Fruit fly (Drosophila melanogaster) whole organism, embryonic: ENCODE results near the gene HP1e.

Experiments
- B-H2 ChIP-seq: fragments of 200-800 bp; sonication (Bioruptor generic); optimal IDR thresholded peaks from 2 replicates; lab custom pipeline; 2018; ENCODE audit warnings: missing biosample characterization, mild to moderate bottlenecking, missing genetic modification characterization
- CG1024 ChIP-seq: fragments of 200-800 bp; sonication (Bioruptor generic); IDR thresholded peaks from 2 replicates; pipeline ENCODE4 v1.3.6; 2022; ENCODE audit warnings: missing biosample characterization, missing genetic modification characterization
- CG10959 ChIP-seq: fragments of 200-800 bp; sonication (Bioruptor generic); IDR thresholded peaks from 2 replicates; pipeline ENCODE4 v1.3.6; 2022; ENCODE audit warnings: missing biosample characterization, missing genetic modification characterization
- CG11093 ChIP-seq: fragments of 200-800 bp; sonication (Bioruptor generic); IDR thresholded peaks from 3 replicates; pipeline ENCODE4 v1.3.6; 2022; ENCODE audit warnings: missing biosample characterization, missing genetic modification characterization
- CG11398 ChIP-seq: fragments of 200-800 bp; sonication (Bioruptor generic); optimal IDR thresholded peaks from 2 replicates; lab custom pipeline; 2016; ENCODE audit warnings: missing biosample characterization, missing genetic modification characterization
- CG12299 ChIP-seq: fragments of 200-800 bp; sonication (Bioruptor generic); optimal IDR thresholded peaks from 2 replicates; lab custom pipeline; 2018; ENCODE audit warnings: missing biosample characterization, mild to moderate bottlenecking, missing genetic modification characterization
- CG12659 ChIP-seq: fragments of 200-800 bp; sonication (Bioruptor generic); optimal IDR thresholded peaks from 3 replicates; lab custom pipeline; 2017; ENCODE audit warnings: mild to moderate bottlenecking, missing biosample characterization, missing genetic modification reagents, missing genetic modification characterization
- CG13894 ChIP-seq: fragments of 200-800 bp; sonication (Bioruptor generic); optimal IDR thresholded peaks from 3 replicates; lab custom pipeline; 2018; ENCODE audit warnings: missing biosample characterization, mild to moderate bottlenecking, missing genetic modification characterization, moderate library complexity
- CG17186 ChIP-seq: fragments of 200-800 bp; sonication (Bioruptor generic); optimal IDR thresholded peaks from 3 replicates; lab custom pipeline; 2017; ENCODE audit warnings: missing biosample characterization, missing genetic modification reagents, missing genetic modification characterization
- CG2712 ChIP-seq: fragments of 200-800 bp; optimal IDR thresholded peaks from 3 replicates; lab custom pipeline; 2019; ENCODE audit warnings: missing biosample characterization, mild to moderate bottlenecking, missing genetic modification characterization, moderate library complexity
- CG31224 ChIP-seq: fragments of 200-800 bp; sonication (Bioruptor generic); IDR thresholded peaks from 2 replicates; pipeline ENCODE4 v1.3.6; 2022; ENCODE audit warnings: missing biosample characterization, missing genetic modification characterization
- CG32767 ChIP-seq: fragments of 200-800 bp; sonication (Bioruptor generic); IDR thresholded peaks from 2 replicates; pipeline ENCODE4 v1.3.6; 2022; ENCODE audit warnings: missing biosample characterization, missing genetic modification characterization
- CG32772 ChIP-seq: fragments of 200-800 bp; sonication (Bioruptor generic); IDR thresholded peaks from 2 replicates; pipeline ENCODE4 v1.3.6; 2022; ENCODE audit warnings: missing biosample characterization, missing genetic modification characterization
- CG3281 ChIP-seq: fragments of 200-800 bp; sonication (Bioruptor generic); optimal IDR thresholded peaks from 3 replicates; lab custom pipeline; 2017; ENCODE audit warnings: missing biosample characterization, mild to moderate bottlenecking, missing genetic modification characterization
- CG33557 ChIP-seq: fragments of 200-800 bp; sonication (Bioruptor generic); optimal IDR thresholded peaks from 2 replicates; lab custom pipeline; 2019; ENCODE audit warnings: missing biosample characterization, mild to moderate bottlenecking, missing genetic modification characterization, moderate library complexity
- CG3995 ChIP-seq: fragments of 200-800 bp; sonication (Bioruptor generic); optimal IDR thresholded peaks from 3 replicates; lab custom pipeline; 2016; ENCODE audit warnings: missing biosample characterization, missing genetic modification characterization
- CG6854 ChIP-seq: fragments of 200-800 bp; sonication (Bioruptor generic); optimal IDR thresholded peaks from 3 replicates; lab custom pipeline; 2017; ENCODE audit warnings: missing biosample characterization, mild to moderate bottlenecking, missing genetic modification characterization
- CG8478 ChIP-seq: fragments of >200 bp; optimal IDR thresholded peaks from 2 replicates; lab custom pipeline; 2018
- Drgx ChIP-seq: fragments of 200-800 bp; sonication (Bioruptor generic); IDR thresholded peaks from 2 replicates; pipeline ENCODE4 v1.3.6; 2022; ENCODE audit warnings: missing biosample characterization, missing genetic modification characterization
- HHEX ChIP-seq: fragments of 200-800 bp; sonication (Bioruptor generic); optimal IDR thresholded peaks from 3 replicates; lab custom pipeline; 2017; ENCODE audit warnings: missing biosample characterization, mild to moderate bottlenecking, missing genetic modification characterization, missing genetic modification reagents
- Jarid2 ChIP-seq: fragments of 200-800 bp; sonication (Bioruptor generic); optimal IDR thresholded peaks from 3 replicates; lab custom pipeline; 2017; ENCODE audit warnings: mild to moderate bottlenecking, missing biosample characterization, missing genetic modification reagents, missing genetic modification characterization
- MESR4 ChIP-seq: fragments of 200-800 bp; sonication (Bioruptor generic); optimal IDR thresholded peaks from 2 replicates; lab custom pipeline; 2018; ENCODE audit warnings: missing biosample characterization, mild to moderate bottlenecking, missing genetic modification characterization, moderate library complexity
- Myb ChIP-seq: fragments of 200-800 bp; sonication (Bioruptor generic); optimal IDR thresholded peaks from 2 replicates; lab custom pipeline; 2016; ENCODE audit warnings: missing biosample characterization, missing genetic modification characterization
- NC2β ChIP-seq: fragments of 200-800 bp; sonication (Bioruptor generic); optimal IDR thresholded peaks from 2 replicates; lab custom pipeline; 2016; ENCODE audit warnings: missing biosample characterization, missing genetic modification characterization
- NFAT ChIP-seq: fragments of 200-800 bp; sonication (Bioruptor generic); IDR thresholded peaks from 2 replicates; pipeline ENCODE4 v1.3.6; 2022; ENCODE audit warnings: missing biosample characterization, missing genetic modification characterization
- Ssrp ChIP-seq: fragments of 200-800 bp; sonication (Bioruptor generic); optimal IDR thresholded peaks from 2 replicates; lab custom pipeline; 2018; ENCODE audit warnings: missing biosample characterization, mild to moderate bottlenecking, missing genetic modification characterization, moderate library complexity
- ab ChIP-seq: fragments of 200-800 bp; sonication (Bioruptor generic); optimal IDR thresholded peaks from 2 replicates; lab custom pipeline; 2016; ENCODE audit warnings: missing biosample characterization, missing genetic modification characterization
- amos ChIP-seq: fragments of 200-800 bp; sonication (Bioruptor generic); IDR thresholded peaks from 2 replicates; pipeline ENCODE4 v1.3.6; 2022; ENCODE audit warnings: missing biosample characterization, missing genetic modification characterization; ENCODE audit not compliant: partially characterized antibody
- ash1 ChIP-seq: fragments of 200-800 bp; sonication (Bioruptor generic); optimal IDR thresholded peaks from 2 replicates; lab custom pipeline; 2018; ENCODE audit warnings: missing biosample characterization, mild to moderate bottlenecking, missing genetic modification characterization
- bowl ChIP-seq: fragments of 200-800 bp; sonication (Bioruptor generic); IDR thresholded peaks from 2 replicates; pipeline ENCODE4 v1.3.6; 2022; ENCODE audit warnings: missing biosample characterization, missing genetic modification characterization
- cad ChIP-seq: fragments of >200 bp; optimal IDR thresholded peaks from 2 replicates; lab custom pipeline; 2017; ENCODE audit warnings: missing biosample characterization, missing genetic modification characterization
- cas ChIP-seq: fragments of 200-800 bp; sonication (Bioruptor generic); IDR thresholded peaks from 2 replicates; pipeline ENCODE4 v1.3.6; 2022; ENCODE audit warnings: missing biosample characterization, missing genetic modification characterization
- cg ChIP-seq: fragments of 200-800 bp; sonication (Bioruptor generic); optimal IDR thresholded peaks from 3 replicates; lab custom pipeline; 2019; ENCODE audit warnings: missing biosample characterization, mild to moderate bottlenecking, missing genetic modification characterization, moderate library complexity
- cwo ChIP-seq: fragments of 200-800 bp; sonication (Bioruptor generic); optimal IDR thresholded peaks from 3 replicates; lab custom pipeline; 2017; ENCODE audit warnings: missing biosample characterization, missing genetic modification characterization, mild to moderate bottlenecking, moderate library complexity, missing genetic modification reagents
- dysf ChIP-seq: fragments of 200-800 bp; sonication (Bioruptor generic); IDR thresholded peaks from 3 replicates; pipeline ENCODE4 v1.3.6; 2022; ENCODE audit warnings: missing biosample characterization, missing genetic modification characterization
- eyg ChIP-seq: fragments of 200-800 bp; sonication (Bioruptor generic); optimal IDR thresholded peaks from 3 replicates; lab custom pipeline; 2016; ENCODE audit warnings: missing biosample characterization, missing genetic modification characterization
- gt ChIP-seq: fragments of 200-800 bp; sonication (Bioruptor generic); IDR thresholded peaks from 2 replicates; pipeline ENCODE4 v1.3.6; 2022; ENCODE audit warnings: missing biosample characterization, missing genetic modification characterization
- h ChIP-seq: fragments of >200 bp; optimal IDR thresholded peaks from 2 replicates; lab custom pipeline; 2017
- hkb ChIP-seq, 2 experiments: fragments of 200-800 bp in 1 of 2; fragments of >200 bp in 1 of 2; sonication (Bioruptor generic) in 1 of 2; IDR thresholded peaks in 1 of 2; optimal IDR thresholded peaks in 1 of 2; 2 replicates each; pipeline versions ENCODE4 v1.3.6 to Lab custom; 2017 to 2022; ENCODE audit warnings: missing biosample characterization in 1 of 2, missing genetic modification characterization in 1 of 2
- kay ChIP-seq: fragments of 200-800 bp; sonication (Bioruptor generic); optimal IDR thresholded peaks from 2 replicates; lab custom pipeline; 2016; ENCODE audit warnings: missing biosample characterization, missing genetic modification characterization
- lbe ChIP-seq: fragments of 200-800 bp; sonication (Bioruptor generic); optimal IDR thresholded peaks from 2 replicates; lab custom pipeline; 2016; ENCODE audit warnings: missing biosample characterization, mild to moderate bottlenecking, missing genetic modification characterization
- luna ChIP-seq: fragments of 200-800 bp; sonication (Bioruptor generic); optimal IDR thresholded peaks from 2 replicates; lab custom pipeline; 2016; ENCODE audit warnings: missing biosample characterization, missing genetic modification characterization
- mam ChIP-seq: fragments of 200-800 bp; sonication (Bioruptor generic); optimal IDR thresholded peaks from 3 replicates; lab custom pipeline; 2016; ENCODE audit warnings: missing biosample characterization, missing genetic modification characterization
- nerfin-2 ChIP-seq: fragments of 200-800 bp; sonication (Bioruptor generic); IDR thresholded peaks from 2 replicates; pipeline ENCODE4 v1.3.6; 2022; ENCODE audit warnings: missing biosample characterization, missing genetic modification characterization; ENCODE audit not compliant: partially characterized antibody
- nmo ChIP-seq: fragments of 200-800 bp; sonication (Bioruptor generic); optimal IDR thresholded peaks from 2 replicates; lab custom pipeline; 2018; ENCODE audit warnings: missing biosample characterization, mild to moderate bottlenecking, missing genetic modification characterization, moderate library complexity
- psq ChIP-seq: fragments of 200-800 bp; sonication (Bioruptor generic); optimal IDR thresholded peaks from 2 replicates; lab custom pipeline; 2017; ENCODE audit warnings: missing biosample characterization, missing genetic modification characterization
- scrt ChIP-seq: fragments of 200-800 bp; sonication (Bioruptor generic); optimal IDR thresholded peaks from 2 replicates; lab custom pipeline; 2018; ENCODE audit warnings: missing biosample characterization, mild to moderate bottlenecking, missing genetic modification characterization, moderate library complexity
- sim ChIP-seq: fragments of 200-800 bp; sonication (Bioruptor generic); IDR thresholded peaks from 2 replicates; pipeline ENCODE4 v1.3.6; 2022; ENCODE audit warnings: missing biosample characterization, missing genetic modification characterization
- zen2 ChIP-seq: fragments of 200-800 bp; sonication (Bioruptor generic); IDR thresholded peaks from 3 replicates; pipeline ENCODE4 v1.3.6; 2022; ENCODE audit warnings: missing biosample characterization, missing genetic modification characterization; ENCODE audit not compliant: partially characterized antibody

The HP1e gene

DNA sequence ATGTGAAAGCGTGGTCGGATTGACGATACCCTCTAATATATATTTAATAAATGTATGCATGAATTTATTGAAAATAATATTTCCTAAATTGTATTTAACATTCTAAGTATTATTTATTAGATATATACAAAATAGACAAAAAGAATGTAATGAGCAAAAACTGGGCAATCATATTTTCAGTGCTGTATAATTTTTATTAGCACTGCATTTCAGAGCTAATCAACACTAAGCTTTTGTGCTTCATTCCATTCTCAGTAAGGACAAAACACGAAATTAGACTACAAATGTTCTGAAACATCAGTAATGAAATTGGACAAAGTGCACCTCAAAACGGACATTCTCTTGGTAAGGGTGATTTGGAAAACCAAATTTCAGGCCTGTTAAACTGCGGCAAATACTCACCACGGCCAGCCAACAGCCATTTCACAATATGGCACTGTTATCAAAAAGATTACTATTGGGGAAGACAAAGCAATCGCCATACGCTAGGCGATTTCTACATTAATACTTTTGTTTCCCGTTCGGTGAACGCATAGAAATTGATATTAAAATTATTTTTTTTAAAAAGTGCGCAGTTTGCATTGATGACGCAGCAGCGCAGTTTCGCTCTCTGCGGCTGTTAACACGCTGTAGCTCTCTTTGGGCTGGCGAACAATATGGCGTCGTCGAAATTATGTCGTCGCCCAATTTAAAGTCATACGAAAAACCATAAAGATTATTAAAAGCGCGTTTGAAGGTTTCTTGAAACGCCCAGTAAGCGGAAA lies 19.0 kb downstream of the HP1e start (continued):
- TF ChIP-seq sim (GFP tag; lab: Robert Waterston, UW) (no peak), kay (GFP tag; lab: Kevin White, UChicago) (peak; percentile 50), h (lab: Kevin White, UChicago) (no peak), CG12299 (tag; lab: Kevin White, UChicago) (peak; percentile 77), luna (GFP tag; lab: Kevin White, UChicago) (peak; percentile 40), ab (GFP tag; lab: Kevin White, UChicago) (peak; percentile 38), NFAT (GFP tag; lab: Robert Waterston, UW) (peak; percentile 63), hkb (optimal IDR thresholded peaks at IDR 0.05; lab: Kevin White, UChicago) (no peak), hkb (GFP tag; IDR thresholded peaks at IDR 0.05; lab: Robert Waterston, UW) (peak; percentile 79), cad (no peak), CG3995 (peak; percentile 56), eyg (GFP tag; lab: Kevin White, UChicago) (peak; percentile 23), mam (peak; percentile 86), scrt (GFP tag; lab: Kevin White, UChicago) (peak; percentile 86), Jarid2 (GFP tag; lab: Kevin White, UChicago) (peak; percentile 71), CG8478 (lab: Kevin White, UChicago) (no peak), CG12659 (GFP tag; lab: Kevin White, UChicago) (peak; percentile 94), cg (GFP tag; lab: Kevin White, UChicago) (no peak), Myb (GFP tag; lab: Kevin White, UChicago) (peak; percentile 51), CG6854 (GFP tag; lab: Kevin White, UChicago) (peak; percentile 90), cas (peak; percentile 56), ash1 (GFP tag; lab: Kevin White, UChicago) (peak; percentile 12), CG13894 (tag; lab: Kevin White, UChicago) (peak; percentile 88), CG2712 (peak; percentile 93), CG32767 (GFP tag; lab: Robert Waterston, UW) (peak; percentile 80), CG17186 (peak; percentile 3), lbe (peak; percentile 41), HHEX (GFP tag; lab: Kevin White, UChicago) (peak; percentile 89), dysf (GFP tag; lab: Robert Waterston, UW) (peak; percentile 92), nmo (peak; percentile 96), amos (no peak), psq (peak; percentile 60), CG32772 (GFP tag; lab: Robert Waterston, UW) (peak; percentile 79), gt (GFP tag; lab: Robert Waterston, UW) (no peak), NC2β (peak; percentile 41), CG1024 (GFP tag; lab: Robert Waterston, UW) (no peak), CG10959 (peak; percentile 65; the same call in 1 of the 2 replicates), CG33557 (GFP tag; lab: Kevin White, UChicago) (peak; percentile 84), nerfin-2 (GFP tag; lab: Robert Waterston, UW) (no peak), Drgx (GFP tag; lab: Robert Waterston, UW) (peak; percentile 69), cwo (peak; percentile 87), MESR4 (GFP tag; lab: Kevin White, UChicago) (no peak), CG31224 (peak; percentile 76), zen2 (no peak), CG11398 (GFP tag; lab: Kevin White, UChicago) (peak; percentile 51), CG11093 (GFP tag; lab: Robert Waterston, UW) (peak; percentile 78), CG3281 (GFP tag; lab: Kevin White, UChicago) (peak; percentile 95), Ssrp (tag; lab: Kevin White, UChicago) (peak; percentile 90), B-H2 (peak; percentile 82), bowl (GFP tag; lab: Robert Waterston, UW) (peak; percentile 27; the same call in 1 of the 2 replicates)
